Worm (Caenorhabditis elegans) whole organism, early embryonic: ENCODE results near the gene Y67D8C.9.

ENCODE experiments used
- B0310.2 ChIP-seq: sonication (generic microtip); optimal IDR thresholded peaks from 2 replicates; lab custom pipeline; 2016; ENCODE audit warnings: mild to moderate bottlenecking, missing genetic modification characterization, missing compliant biosample characterization
- F13C5.2 ChIP-seq: sonication (generic microtip); optimal IDR thresholded peaks from 2 replicates; lab custom pipeline; 2017; ENCODE audit warnings: mild to moderate bottlenecking, missing genetic modification characterization, inconsistent platforms, missing compliant biosample characterization
- aly-1 ChIP-seq: sonication (generic microtip); optimal IDR thresholded peaks from 2 replicates; lab custom pipeline; 2016; ENCODE audit warnings: missing genetic modification characterization, missing compliant biosample characterization
- ama-1 ChIP-seq: fragments of 150-350 bp; optimal IDR thresholded peaks from 2 replicates; lab custom pipeline; 2014
- ceh-13 ChIP-seq: fragments of 200-800 bp; sonication (Bioruptor generic); optimal IDR thresholded peaks from 2 replicates; lab custom pipeline; 2018; ENCODE audit warnings: mild to moderate bottlenecking, missing genetic modification characterization, missing compliant biosample characterization
- ceh-36 ChIP-seq: sonication (generic microtip); optimal IDR thresholded peaks from 2 replicates; lab custom pipeline; 2016; ENCODE audit warnings: missing genetic modification characterization, inconsistent platforms, missing compliant biosample characterization
- ets-7 ChIP-seq: sonication (generic microtip); optimal IDR thresholded peaks from 2 replicates; lab custom pipeline; 2016; ENCODE audit warnings: missing genotype, missing genetic modification characterization, missing compliant biosample characterization
- flt-1 ChIP-seq: fragments of 200-800 bp; sonication (Bioruptor generic); IDR thresholded peaks from 2 replicates; pipeline ENCODE4 v1.3.6; 2022; ENCODE audit warnings: missing genetic modification characterization, missing compliant biosample characterization
- hmbx-1 ChIP-seq: sonication (generic microtip); optimal IDR thresholded peaks from 2 replicates; lab custom pipeline; 2016; ENCODE audit warnings: mild to moderate bottlenecking, missing genetic modification characterization, missing compliant biosample characterization
- hmg-4 ChIP-seq: fragments of 200-800 bp; sonication (Bioruptor generic); optimal IDR thresholded peaks from 2 replicates; lab custom pipeline; 2018; ENCODE audit warnings: mild to moderate bottlenecking, missing genetic modification characterization, missing compliant biosample characterization
- hnd-1 ChIP-seq: sonication (generic microtip); optimal IDR thresholded peaks from 2 replicates; lab custom pipeline; 2016; ENCODE audit warnings: missing genetic modification characterization, missing compliant biosample characterization
- pes-1 ChIP-seq: fragments of 200-800 bp; sonication (Bioruptor generic); IDR thresholded peaks from 2 replicates; pipeline ENCODE4 v1.3.6; 2022; ENCODE audit warnings: missing genetic modification reagents, missing genetic modification characterization, missing compliant biosample characterization
- scrt-1 ChIP-seq: fragments of 200-800 bp; sonication (Bioruptor generic); IDR thresholded peaks from 2 replicates; pipeline ENCODE4 v1.3.6; 2022; ENCODE audit warnings: missing genetic modification characterization, missing compliant biosample characterization
- sea-1 ChIP-seq: fragments of 200-800 bp; sonication (Bioruptor generic); conservative IDR thresholded peaks from 2 replicates; pipeline ENCODE4 v1.3.6; 2022; ENCODE audit warnings: missing genetic modification characterization, missing compliant biosample characterization
- tbx-11 ChIP-seq: fragments of 200-800 bp; sonication (Bioruptor generic); IDR thresholded peaks from 2 replicates; pipeline ENCODE4 v1.3.6; 2022; ENCODE audit warnings: missing genetic modification characterization, missing compliant biosample characterization
- tbx-37 ChIP-seq: fragments of 200-800 bp; sonication (Bioruptor generic); conservative IDR thresholded peaks from 2 replicates; pipeline ENCODE4 v1.3.6; 2022; ENCODE audit warnings: missing genetic modification reagents, missing genetic modification characterization, missing compliant biosample characterization
- tra-4 ChIP-seq: sonication (generic microtip); optimal IDR thresholded peaks from 2 replicates; lab custom pipeline; 2017; ENCODE audit warnings: missing genetic modification characterization, missing compliant biosample characterization

Gene Y67D8C.9

ce11 chrIV:3086825-3087224 is at the start of gene Y67D8C.9:
Gene Y67D8C.9, minus strand, starts transcription at chrIV:3086925.
- TF ChIP-seq hmbx-1 (no peak), F13C5.2 (tag; lab: Kevin White, UChicago) (no peak), scrt-1 (GFP tag; lab: Robert Waterston, UW) (no peak), tra-4 (tag; lab: Kevin White, UChicago) (no peak), flt-1 (no peak), B0310.2 (no peak), tbx-11 (GFP tag; lab: Robert Waterston, UW) (no peak)

ce11 chrIV:3136493-3136892 is 49.8 kb upstream of the Y67D8C.9 start:
- TF ChIP-seq B0310.2 (no peak), sea-1 (GFP tag; lab: Robert Waterston, UW) (no peak), tbx-11 (GFP tag; lab: Robert Waterston, UW) (no peak), aly-1 (tag; lab: Kevin White, UChicago) (no peak), hnd-1 (tag; lab: Kevin White, UChicago) (no peak), ceh-13 (GFP tag; lab: Kevin White, UChicago) (no peak), hmg-4 (no peak), ama-1 (lab: Kevin White, UChicago) (no peak), hmbx-1 (no peak), flt-1 (no peak), tra-4 (tag; lab: Kevin White, UChicago) (no peak), ceh-36 (tag; lab: Kevin White, UChicago) (no peak), tbx-37 (no peak), F13C5.2 (tag; lab: Kevin White, UChicago) (no peak), scrt-1 (GFP tag; lab: Robert Waterston, UW) (no peak), pes-1 (no peak)

ce11 chrIV:3135000-3135399 is 48.3 kb upstream of the Y67D8C.9 start:
- TF ChIP-seq tbx-37 (no peak), tra-4 (tag; lab: Kevin White, UChicago) (no peak), hmg-4 (peak; percentile 36)

ce11 chrIV:3133099-3133817 is 46.5 kb upstream of the Y67D8C.9 start, which contains the start of gene mca-3:
Gene mca-3, minus strand, starts transcription at chrIV:3133149.
- TF ChIP-seq tra-4 (tag; lab: Kevin White, UChicago) = no peak

ce11 chrIV:3131871-3132586 is 45.3 kb upstream of the Y67D8C.9 start:
- TF ChIP-seq tra-4 (tag; lab: Kevin White, UChicago) (no peak), ets-7 (tag; lab: Kevin White, UChicago) (no peak), flt-1 (no peak), ceh-36 (tag; lab: Kevin White, UChicago) (no peak), F13C5.2 (tag; lab: Kevin White, UChicago) (no peak), tbx-37 (no peak), ceh-13 (GFP tag; lab: Kevin White, UChicago) (no peak), aly-1 (tag; lab: Kevin White, UChicago) (no peak), ama-1 (lab: Kevin White, UChicago) (no peak), hmg-4 (no peak), hmbx-1 (no peak), hnd-1 (tag; lab: Kevin White, UChicago) (no peak)

- TF ChIP-seq hnd-1 (tag; lab: Kevin White, UChicago) (no peak), tra-4 (tag; lab: Kevin White, UChicago) (no peak), hmg-4 (no peak), B0310.2 (no peak), tbx-37 (no peak)
These were observed 41.3 kb upstream of the Y67D8C.9 start for ce11 chrIV:3127994-3128393.

ce11 chrIV:3121060-3121459 is 34.3 kb upstream of the Y67D8C.9 start:
- no peak for TF ChIP-seq ama-1 (lab: Kevin White, UChicago)
- no peak for TF ChIP-seq hnd-1 (tag; lab: Kevin White, UChicago)
- TF ChIP-seq sea-1 (GFP tag; lab: Robert Waterston, UW) = no peak
- no peak for TF ChIP-seq aly-1 (tag; lab: Kevin White, UChicago)
- no peak for TF ChIP-seq pes-1
- TF ChIP-seq hmg-4 = no peak
- no peak for TF ChIP-seq B0310.2
- no peak for TF ChIP-seq tbx-37
- TF ChIP-seq hmbx-1 = no peak
- no peak for TF ChIP-seq tra-4 (tag; lab: Kevin White, UChicago)

- TF ChIP-seq hmg-4 = no peak
- TF ChIP-seq ceh-36 (tag; lab: Kevin White, UChicago) = no peak
- no peak for TF ChIP-seq tbx-37
- TF ChIP-seq hmbx-1 = no peak
- no peak for TF ChIP-seq scrt-1 (GFP tag; lab: Robert Waterston, UW)
- TF ChIP-seq pes-1 = no peak
- TF ChIP-seq F13C5.2 (tag; lab: Kevin White, UChicago) = no peak
- no peak for TF ChIP-seq ama-1 (lab: Kevin White, UChicago)
- no peak for TF ChIP-seq tra-4 (tag; lab: Kevin White, UChicago)
- TF ChIP-seq flt-1 = no peak
- TF ChIP-seq ceh-13 (GFP tag; lab: Kevin White, UChicago) = no peak
- TF ChIP-seq hnd-1 (tag; lab: Kevin White, UChicago) = no peak
- no peak for TF ChIP-seq aly-1 (tag; lab: Kevin White, UChicago)
- no peak for TF ChIP-seq tbx-11 (GFP tag; lab: Robert Waterston, UW)
- TF ChIP-seq sea-1 (GFP tag; lab: Robert Waterston, UW) = no peak
- no peak for TF ChIP-seq B0310.2
- no peak for TF ChIP-seq ets-7 (tag; lab: Kevin White, UChicago)
These were observed 14.5 kb upstream of the Y67D8C.9 start for ce11 chrIV:3101208-3101607.
